Worm (Caenorhabditis elegans) whole organism, young adult: ENCODE results near the gene cct-3.

Experiments used
- F52B5.7 ChIP-seq: sonication (generic microtip); optimal IDR thresholded peaks from 2 replicates; lab custom pipeline; 2016; ENCODE audit warnings: mild to moderate bottlenecking, missing genetic modification characterization, missing compliant biosample characterization
- K12H6.12 ChIP-seq: fragments of 200-800 bp; sonication (Bioruptor generic); optimal IDR thresholded peaks from 2 replicates; lab custom pipeline; 2018; ENCODE audit warnings: mild to moderate bottlenecking, missing genetic modification characterization, missing compliant biosample characterization
- Y53G8AR.9 ChIP-seq: fragments of 200-800 bp; sonication (Bioruptor generic); conservative IDR thresholded peaks from 2 replicates; pipeline ENCODE4 v1.3.6; 2022; ENCODE audit warnings: missing genetic modification reagents, missing genetic modification characterization, missing compliant biosample characterization
- ama-1 ChIP-seq, 3 experiments: fragments of 150-350 bp in 1 of 3; sonication (generic microtip) in 2 of 3; optimal IDR thresholded peaks; 2 replicates each; lab custom pipeline; 2014 to 2018; ENCODE audit warnings: missing biosample characterization in 2 of 3, missing genetic modification characterization in 2 of 3, missing genetic modification reagents in 2 of 3
- ceh-40 ChIP-seq: fragments of 200-800 bp; sonication (Bioruptor generic); IDR thresholded peaks from 2 replicates; pipeline ENCODE4 v1.3.6; 2022; ENCODE audit warnings: missing genetic modification characterization, missing compliant biosample characterization
- let-526 ChIP-seq: fragments of 200-800 bp; sonication (Bioruptor generic); IDR thresholded peaks from 2 replicates; pipeline ENCODE4 v1.3.6; 2022; ENCODE audit warnings: missing genetic modification reagents, missing genetic modification characterization, missing compliant biosample characterization
- lsy-27 ChIP-seq: sonication (generic microtip); optimal IDR thresholded peaks from 2 replicates; lab custom pipeline; 2017; ENCODE audit warnings: missing genetic modification characterization, mild to moderate bottlenecking, missing compliant biosample characterization, antibody characterized with exemption, missing genotype, borderline replicate concordance; ENCODE audit not compliant: insufficient read depth
- nhr-80 ChIP-seq: sonication (generic microtip); optimal IDR thresholded peaks from 2 replicates; lab custom pipeline; 2016; ENCODE audit warnings: missing genetic modification characterization, missing compliant biosample characterization
- sptf-2 ChIP-seq: fragments of 200-800 bp; sonication (Bioruptor generic); optimal IDR thresholded peaks from 2 replicates; lab custom pipeline; 2018; ENCODE audit warnings: mild to moderate bottlenecking, missing genetic modification characterization, missing compliant biosample characterization
- ztf-26 ChIP-seq: sonication (generic microtip); optimal IDR thresholded peaks from 2 replicates; lab custom pipeline; 2017; ENCODE audit warnings: missing genetic modification characterization, missing compliant biosample characterization

ce11 chrII:2197555-2198288 lies 35.6 kb upstream of the cct-3 start, which contains the start of gene C33C12.1:
- TF ChIP-seq ztf-26 (tag; lab: Kevin White, UChicago) (no peak), Y53G8AR.9 (GFP tag; lab: Robert Waterston, UW) (no peak), ama-1 (optimal IDR thresholded peaks at IDR 0.05; lab: Kevin White, UChicago) (no peak), ama-1 (GFP tag; optimal IDR thresholded peaks at IDR 0.05; lab: Kevin White, UChicago) (no peak), F52B5.7 (tag; lab: Kevin White, UChicago) (no peak), nhr-80 (no peak), sptf-2 (GFP tag; lab: Kevin White, UChicago) (no peak), lsy-27 (tag; lab: Kevin White, UChicago) (no peak), K12H6.12 (tag; lab: Kevin White, UChicago) (no peak), let-526 (GFP tag; lab: Robert Waterston, UW) (no peak), ceh-40 (GFP tag; lab: Robert Waterston, UW) (no peak)
